Worm (Caenorhabditis elegans) whole organism, L1 larva: Measurements from ENCODE around the gene clc-9.
A peak's percentile ranks its signal among the peaks of the same experiment; 100 is the strongest.

Source experiments
- C04F5.9 ChIP-seq: sonication (generic microtip); optimal IDR thresholded peaks from 2 replicates; lab custom pipeline; 2016; ENCODE audit warnings: missing genetic modification characterization, missing compliant biosample characterization
- C16A3.4 ChIP-seq: fragments of 150-350 bp; optimal IDR thresholded peaks from 2 replicates; lab custom pipeline; 2014; ENCODE audit warnings: missing biosample characterization, missing genetic modification characterization
- C34B4.2 ChIP-seq: sonication (generic microtip); optimal IDR thresholded peaks from 2 replicates; lab custom pipeline; 2017; ENCODE audit warnings: mild to moderate bottlenecking, missing genetic modification characterization, missing compliant biosample characterization
- F16B12.6 ChIP-seq: fragments of 150-350 bp; optimal IDR thresholded peaks from 2 replicates; lab custom pipeline; 2014; ENCODE audit warnings: missing biosample characterization, missing genetic modification characterization
- aha-1 ChIP-seq: fragments of 150-350 bp; optimal IDR thresholded peaks from 2 replicates; lab custom pipeline; 2014; ENCODE audit warnings: missing biosample characterization, missing genetic modification characterization
- blmp-1 ChIP-seq: fragments of 150-350 bp; optimal IDR thresholded peaks from 2 replicates; lab custom pipeline; 2014; ENCODE audit warnings: missing biosample characterization, missing genetic modification characterization
- ceh-8 ChIP-seq: fragments of 200-800 bp; sonication (Bioruptor generic); optimal IDR thresholded peaks from 2 replicates; lab custom pipeline; 2018; ENCODE audit warnings: mild to moderate bottlenecking, missing genetic modification characterization, moderate library complexity, missing compliant biosample characterization
- ceh-88 ChIP-seq: fragments of 200-800 bp; sonication (Bioruptor generic); IDR thresholded peaks from 2 replicates; pipeline ENCODE4 v1.3.6; 2022; ENCODE audit warnings: missing genetic modification characterization, missing compliant biosample characterization
- ceh-90 ChIP-seq: sonication (generic microtip); optimal IDR thresholded peaks from 2 replicates; lab custom pipeline; 2016; ENCODE audit warnings: missing genetic modification characterization, missing compliant biosample characterization
- dpl-1 ChIP-seq, 3 experiments: fragments of 150-350 bp in 2 of 3; sonication (generic microtip) in 1 of 3; optimal IDR thresholded peaks; 2 replicates each; lab custom pipeline; 2014 to 2017; ENCODE audit warnings: missing biosample characterization in 3 of 3, missing genetic modification characterization in 3 of 3, missing genetic modification reagents in 3 of 3
- dsc-1 ChIP-seq: sonication (generic microtip); optimal IDR thresholded peaks from 2 replicates; lab custom pipeline; 2016; ENCODE audit warnings: mild to moderate bottlenecking, missing genetic modification characterization, missing compliant biosample characterization
- egl-27 ChIP-seq, 2 experiments: fragments of 150-350 bp in 1 of 2; sonication (generic microtip); optimal IDR thresholded peaks; 3 replicates each; lab custom pipeline; 2017 to 2018; ENCODE audit warnings: missing biosample characterization in 2 of 2, missing genetic modification characterization in 2 of 2, missing genetic modification reagents in 2 of 2
- elt-2 ChIP-seq: sonication (generic microtip); optimal IDR thresholded peaks from 2 replicates; lab custom pipeline; 2016; ENCODE audit warnings: missing genetic modification characterization, mild to moderate bottlenecking, inconsistent platforms, missing compliant biosample characterization, missing genetic modification reagents
- elt-3 ChIP-seq, 6 experiments: fragments of 150-350 bp in 1 of 6; sonication (generic microtip); optimal IDR thresholded peaks; 2 replicates each; lab custom pipeline; 2017 to 2018; ENCODE audit warnings: missing biosample characterization in 6 of 6, missing genetic modification characterization in 6 of 6, inconsistent platforms in 1 of 6
- ets-5 ChIP-seq: fragments of 200-800 bp; sonication (Bioruptor generic); IDR thresholded peaks from 2 replicates; pipeline ENCODE4 v1.3.6; 2022; ENCODE audit warnings: missing genetic modification characterization, missing compliant biosample characterization
- fkh-10 ChIP-seq: sonication (generic microtip); optimal IDR thresholded peaks from 2 replicates; lab custom pipeline; 2017; ENCODE audit warnings: missing biosample characterization, missing genetic modification reagents, missing genetic modification characterization
- fkh-4 ChIP-seq: sonication (generic microtip); optimal IDR thresholded peaks from 2 replicates; lab custom pipeline; 2016; ENCODE audit warnings: missing compliant biosample characterization, missing genetic modification characterization, borderline replicate concordance
- hlh-17 ChIP-seq: fragments of 200-800 bp; sonication (Bioruptor generic); optimal IDR thresholded peaks from 2 replicates; lab custom pipeline; 2018; ENCODE audit warnings: missing genetic modification characterization, mild to moderate bottlenecking, missing compliant biosample characterization, moderate library complexity, borderline replicate concordance
- irx-1 ChIP-seq: sonication (generic microtip); optimal IDR thresholded peaks from 2 replicates; lab custom pipeline; 2016; ENCODE audit warnings: missing genetic modification characterization, missing compliant biosample characterization
- isw-1 ChIP-seq: fragments of 200-800 bp; sonication (Bioruptor generic); IDR thresholded peaks from 2 replicates; pipeline ENCODE4 v1.3.6; 2022; ENCODE audit warnings: missing genetic modification characterization, missing compliant biosample characterization
- jun-1 ChIP-seq: fragments of 150-350 bp; optimal IDR thresholded peaks from 2 replicates; lab custom pipeline; 2014; ENCODE audit warnings: missing biosample characterization, missing genetic modification reagents, missing genetic modification characterization
- lin-14 ChIP-seq: fragments of 200-800 bp; sonication (Bioruptor generic); optimal IDR thresholded peaks from 2 replicates; lab custom pipeline; 2018; ENCODE audit warnings: mild to moderate bottlenecking, missing genetic modification characterization, moderate library complexity, missing compliant biosample characterization
- lin-39 ChIP-seq: fragments of 150-350 bp; optimal IDR thresholded peaks from 2 replicates; lab custom pipeline; 2014; ENCODE audit warnings: missing biosample characterization, missing genetic modification reagents, missing genetic modification characterization
- lir-3 ChIP-seq: sonication (generic microtip); optimal IDR thresholded peaks from 2 replicates; lab custom pipeline; 2016; ENCODE audit warnings: mild to moderate bottlenecking, missing genetic modification characterization, moderate library complexity, missing compliant biosample characterization; ENCODE audit not compliant: poor library complexity
- lsy-2 ChIP-seq, 2 experiments: fragments of 150-350 bp; optimal IDR thresholded peaks; 2 replicates each; lab custom pipeline; 2014; ENCODE audit warnings: missing biosample characterization in 2 of 2, missing genetic modification characterization in 2 of 2
- nhr-20 ChIP-seq: sonication (generic microtip); optimal IDR thresholded peaks from 2 replicates; lab custom pipeline; 2016; ENCODE audit warnings: mild to moderate bottlenecking, missing genetic modification characterization, missing compliant biosample characterization
- nhr-77 ChIP-seq: fragments of 150-350 bp; optimal IDR thresholded peaks from 2 replicates; lab custom pipeline; 2014; ENCODE audit warnings: missing biosample characterization, missing genetic modification characterization
- nhr-90 ChIP-seq: sonication (generic microtip); optimal IDR thresholded peaks from 2 replicates; lab custom pipeline; 2016; ENCODE audit warnings: mild to moderate bottlenecking, missing genetic modification characterization, missing compliant biosample characterization; ENCODE audit not compliant: poor library complexity
- pag-3 ChIP-seq: sonication (generic microtip); optimal IDR thresholded peaks from 2 replicates; lab custom pipeline; 2017; ENCODE audit warnings: missing genetic modification characterization, mild to moderate bottlenecking, missing compliant biosample characterization, antibody characterized with exemption, borderline replicate concordance; ENCODE audit not compliant: insufficient read depth
- pax-3 ChIP-seq: fragments of 200-800 bp; sonication (Bioruptor generic); optimal IDR thresholded peaks from 2 replicates; lab custom pipeline; 2018; ENCODE audit warnings: mild to moderate bottlenecking, missing genetic modification characterization, moderate library complexity, missing compliant biosample characterization
- pqm-1 ChIP-seq: sonication (generic microtip); optimal IDR thresholded peaks from 3 replicates; lab custom pipeline; 2017; ENCODE audit warnings: missing biosample characterization, missing genetic modification characterization
- snu-23 ChIP-seq: sonication (generic microtip); optimal IDR thresholded peaks from 2 replicates; lab custom pipeline; 2016; ENCODE audit warnings: missing genetic modification characterization, missing compliant biosample characterization
- sox-4 ChIP-seq: sonication (generic microtip); optimal IDR thresholded peaks from 2 replicates; lab custom pipeline; 2016; ENCODE audit warnings: missing genetic modification characterization, missing compliant biosample characterization
- sptf-1 ChIP-seq: fragments of 150-350 bp; optimal IDR thresholded peaks from 2 replicates; lab custom pipeline; 2014; ENCODE audit warnings: missing biosample characterization, missing genetic modification characterization
- tbx-2 ChIP-seq: sonication (generic microtip); optimal IDR thresholded peaks from 2 replicates; lab custom pipeline; 2016; ENCODE audit warnings: missing genetic modification characterization, missing compliant biosample characterization
- tlp-1 ChIP-seq: fragments of 150-350 bp; optimal IDR thresholded peaks from 2 replicates; lab custom pipeline; 2014; ENCODE audit warnings: missing biosample characterization, missing genetic modification characterization
- unc-30 ChIP-seq: sonication (generic microtip); optimal IDR thresholded peaks from 2 replicates; lab custom pipeline; 2017; ENCODE audit warnings: missing biosample characterization, missing genetic modification characterization
- vab-15 ChIP-seq: sonication (generic microtip); optimal IDR thresholded peaks from 2 replicates; lab custom pipeline; 2017; ENCODE audit warnings: missing genotype, mild to moderate bottlenecking, missing genetic modification characterization, missing compliant biosample characterization
- zag-1 ChIP-seq: fragments of 150-350 bp; optimal IDR thresholded peaks from 2 replicates; lab custom pipeline; 2014; ENCODE audit warnings: missing biosample characterization, missing genetic modification characterization
- ztf-11 ChIP-seq, 2 experiments: sonication (generic microtip); optimal IDR thresholded peaks; 2 replicates each; lab custom pipeline; 2016 to 2017; ENCODE audit warnings: missing genetic modification characterization in 2 of 2, missing biosample characterization in 1 of 2, missing compliant biosample characterization in 1 of 2
- ztf-4 ChIP-seq: fragments of 150-350 bp; optimal IDR thresholded peaks from 2 replicates; lab custom pipeline; 2014; ENCODE audit warnings: missing biosample characterization, missing genetic modification characterization

clc-9 gene

ce11 chrIV:11082789-11083235, 29.9 kb upstream of the clc-9 start (continued):
- TF ChIP-seq ceh-8 (GFP tag; lab: Kevin White, UChicago) (peak; percentile 89), sptf-1 (tag; lab: Kevin White, UChicago) (no peak), blmp-1 (peak; percentile 86), elt-2 (tag; lab: Kevin White, UChicago) (peak; percentile 65), ceh-88 (GFP tag; lab: Robert Waterston, UW) (0 out of 2 replicates have a peak, but pooled peaks have one; percentile 52), F16B12.6 (tag; lab: Kevin White, UChicago) (peak; percentile 34), zag-1 (peak; percentile 100), elt-3 (tag; optimal IDR thresholded peaks at IDR 0.05; lab: Kevin White, UChicago) (peak in 4 of 6 experiments; percentile 28 to 90 (median 75)), ztf-11 (tag; optimal IDR thresholded peaks at IDR 0.05; lab: Kevin White, UChicago) (peak in 1 of 2 experiments; percentile 77), pag-3 (tag; lab: Kevin White, UChicago) (no peak), isw-1 (peak; percentile 84), jun-1 (tag; lab: Kevin White, UChicago) (peak; percentile 92), lir-3 (tag; lab: Kevin White, UChicago) (peak; percentile 89), nhr-77 (tag; lab: Kevin White, UChicago) (peak; percentile 95), tbx-2 (tag; lab: Kevin White, UChicago) (peak; percentile 97), C16A3.4 (tag; lab: Kevin White, UChicago) (peak; percentile 91), ceh-90 (tag; lab: Kevin White, UChicago) (no peak), ztf-4 (peak; percentile 95), pax-3 (tag; lab: Kevin White, UChicago) (peak; percentile 70), pqm-1 (tag; lab: Kevin White, UChicago) (no peak), tlp-1 (tag; lab: Kevin White, UChicago) (no peak), fkh-10 (GFP tag; lab: Kevin White, UChicago) (peak; percentile 92), dsc-1 (peak; percentile 93), aha-1 (peak; percentile 42), sox-4 (tag; lab: Kevin White, UChicago) (peak; percentile 65), fkh-4 (peak; percentile 57), nhr-90 (peak; percentile 90), dpl-1 (GFP tag; optimal IDR thresholded peaks at IDR 0.05; lab: Kevin White, UChicago) (peak; percentile 69 to 75 (median 73)), nhr-20 (tag; lab: Kevin White, UChicago) (peak; percentile 96), lin-14 (GFP tag; lab: Kevin White, UChicago) (peak; percentile 98), lin-39 (tag; lab: Kevin White, UChicago) (peak; percentile 83), unc-30 (tag; lab: Kevin White, UChicago) (no peak), snu-23 (peak; percentile 98), hlh-17 (GFP tag; lab: Kevin White, UChicago) (no peak)

ce11 chrIV:11083609-11084008, 29.1 kb upstream of the clc-9 start, which contains the start of gene klc-1:
Gene klc-1, plus strand, starts transcription at chrIV:11083735.
- TF ChIP-seq C04F5.9, result no peak
- TF ChIP-seq dpl-1 (GFP tag; optimal IDR thresholded peaks at IDR 0.05; lab: Kevin White, UChicago), result peak in 1 of 3 experiments; percentile 2
- TF ChIP-seq lsy-2 (tag; optimal IDR thresholded peaks at IDR 0.05; lab: Kevin White, UChicago), result peak; percentile 40 to 69
- TF ChIP-seq, all 84 proteins: peak for 2

ce11 chrIV:11089527-11089926, 23.2 kb upstream of the clc-9 start, which contains the start of gene M7.7:
Gene M7.7, plus strand, starts transcription at chrIV:11089827.
- TF ChIP-seq tbx-2 (tag; lab: Kevin White, UChicago) (no peak), C34B4.2 (no peak), vab-15 (tag; lab: Kevin White, UChicago) (no peak), ets-5 (GFP tag; lab: Robert Waterston, UW) (no peak), egl-27 (tag; optimal IDR thresholded peaks at IDR 0.05; lab: Kevin White, UChicago) (no peak), irx-1 (tag; lab: Kevin White, UChicago) (no peak)
